Fruit fly (Drosophila melanogaster): ENCODE data around the gene Aduk.

The Aduk gene

DNA sequence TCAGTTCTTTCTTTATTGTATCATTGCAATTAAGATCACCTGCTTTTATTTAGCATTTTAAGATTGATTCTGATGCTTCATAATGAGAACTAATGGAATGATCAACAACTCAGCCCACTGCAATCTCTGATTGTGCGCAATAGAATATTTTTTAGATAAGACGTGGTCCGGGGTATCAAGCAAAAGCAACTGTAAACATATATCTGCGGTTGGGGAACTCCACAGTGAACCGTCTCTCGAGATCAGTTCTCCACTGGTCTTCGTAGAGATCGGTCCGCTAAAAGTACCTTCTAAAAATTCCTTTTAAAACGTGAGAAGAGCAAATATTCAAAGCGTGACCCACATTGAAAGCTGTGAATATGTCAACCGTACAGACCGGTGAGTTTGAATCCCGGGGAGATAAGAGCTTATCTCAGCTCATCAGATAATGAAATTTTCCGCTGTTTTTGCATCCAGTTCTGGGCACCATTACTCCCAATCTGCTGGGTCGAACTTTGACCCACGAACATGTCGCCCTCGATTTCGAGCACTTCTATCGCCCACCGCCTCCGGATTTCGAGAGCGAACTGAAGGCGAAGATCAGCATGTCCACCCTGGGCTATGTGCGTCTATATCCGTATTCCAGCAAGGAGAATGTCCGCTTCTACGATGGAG, 28.7 kb upstream of the Aduk start, which contains the start of gene CG18473:
Gene CG18473 (plus strand): TSS at position 240 of the 654 bp plus-strand sequence.
- TF ChIP-seq Eip78C (GFP tag), result peak; percentile 65
- TF ChIP-seq svp (GFP tag), result peak; percentile 93
- TF ChIP-seq CG11762 (GFP tag; optimal IDR thresholded peaks at IDR 0.05; ENCODE audit: insufficient read depth), result no peak
- no peak for TF ChIP-seq Sox14 (GFP tag; optimal IDR thresholded peaks at IDR 0.05)
- TF ChIP-seq fkh (GFP tag; optimal IDR thresholded peaks at IDR 0.05), result peak; percentile 10

DNA sequence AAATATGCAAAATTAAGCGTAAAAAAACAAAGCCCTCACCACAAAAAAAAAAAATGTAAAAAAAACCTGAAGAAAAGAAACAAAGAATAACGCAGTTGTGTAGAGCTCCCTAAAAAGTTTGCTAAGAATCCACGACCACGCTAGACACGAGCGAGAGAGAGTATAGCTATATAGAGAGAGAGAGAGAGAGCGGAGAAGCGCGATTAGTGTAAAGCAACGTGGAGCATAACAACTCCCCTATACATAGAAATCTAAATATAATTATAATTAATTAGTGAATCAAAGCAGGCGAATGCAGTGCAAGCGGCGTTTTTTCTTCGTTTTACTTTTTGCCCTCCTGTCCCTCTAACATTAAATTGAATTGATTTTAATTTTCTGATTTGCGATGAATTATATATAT, 24.9 kb upstream of the Aduk start:
- no peak for TF ChIP-seq CG11294 (GFP tag; IDR thresholded peaks at IDR 0.05)

DNA sequence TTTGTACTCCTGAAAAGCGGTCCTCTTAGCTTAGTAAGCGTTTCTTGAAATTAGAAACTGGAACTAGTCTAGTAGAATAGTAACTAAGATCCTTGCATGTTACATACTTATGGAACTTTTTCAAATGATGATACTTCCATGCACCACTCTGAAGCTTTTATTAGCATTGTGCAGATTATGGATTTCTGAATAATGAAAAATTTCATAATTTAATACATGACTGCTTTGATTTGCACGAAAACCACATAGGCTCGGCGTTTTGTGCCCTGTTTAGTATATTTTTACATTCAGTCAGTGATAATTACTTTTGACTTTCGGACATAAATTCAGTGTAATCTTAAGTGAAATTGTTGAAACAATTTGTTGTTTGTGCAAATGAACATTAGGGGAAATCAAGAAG, 20.7 kb upstream of the Aduk start, which contains the start of gene CG43675:
Gene CG43675 (plus strand): TSS at position 301 of the 400 bp plus-strand sequence.
- TF ChIP-seq CG10669 (GFP tag; optimal IDR thresholded peaks at IDR 0.05) (no peak), CG8119 (GFP tag; IDR thresholded peaks at IDR 0.05) (no peak), pdm3 (GFP tag; optimal IDR thresholded peaks at IDR 0.05) (no peak), Sox102F (GFP tag; optimal IDR thresholded peaks at IDR 0.05) (no peak), Blimp-1 (GFP tag; optimal IDR thresholded peaks at IDR 0.05) (no peak), CG6854 (GFP tag; optimal IDR thresholded peaks at IDR 0.05) (no peak), salr (GFP tag; optimal IDR thresholded peaks at IDR 0.05) (no peak), CG1621 (tag; optimal IDR thresholded peaks at IDR 0.05) (no peak), CG8632 (GFP tag; optimal IDR thresholded peaks at IDR 0.05) (no peak), Smox (GFP tag; optimal IDR thresholded peaks at IDR 0.05) (no peak), dsx (GFP tag; optimal IDR thresholded peaks at IDR 0.05; ENCODE audit: poor library complexity, severe bottlenecking) (no peak), svp (GFP tag) (no peak), spab (GFP tag; optimal IDR thresholded peaks at IDR 0.05) (no peak), Gug (GFP tag; IDR thresholded peaks at IDR 0.05) (no peak), Eip78C (GFP tag) (no peak), fkh (GFP tag; optimal IDR thresholded peaks at IDR 0.05) (no peak)

DNA sequence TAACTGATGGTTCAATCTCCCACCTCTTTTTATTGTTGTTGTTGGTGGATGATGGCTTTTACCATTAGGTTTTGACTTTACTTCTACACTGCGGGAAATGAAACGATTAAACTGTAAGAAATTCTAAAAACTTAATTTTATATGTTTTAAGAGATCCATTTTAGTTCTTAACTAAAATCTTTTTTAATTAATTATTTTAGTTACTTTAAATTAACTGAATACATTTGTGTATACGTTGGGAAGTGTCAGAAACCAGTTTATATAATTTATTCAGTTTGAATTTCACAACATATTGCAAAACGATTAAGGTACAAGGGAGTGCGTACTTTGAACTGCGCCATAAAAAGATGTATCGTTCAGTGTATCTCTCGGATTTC, 18.8 kb upstream of the Aduk start:
- peak; percentile 90 for TF ChIP-seq svp (GFP tag)
- TF ChIP-seq CG6163 (GFP tag; IDR thresholded peaks at IDR 0.05), result no peak
- peak; percentile 79 for TF ChIP-seq Sox14 (GFP tag; optimal IDR thresholded peaks at IDR 0.05)
- TF ChIP-seq CG6792 (GFP tag; optimal IDR thresholded peaks at IDR 0.05), result peak; percentile 87
- peak; percentile 72 for TF ChIP-seq fd59A (GFP tag; optimal IDR thresholded peaks at IDR 0.05)
- peak; percentile 90 for TF ChIP-seq acj6 (GFP tag; optimal IDR thresholded peaks at IDR 0.05)
- TF ChIP-seq CG3919 (GFP tag; optimal IDR thresholded peaks at IDR 0.05), result peak; percentile 90
- peak; percentile 55 for TF ChIP-seq dsx (GFP tag; optimal IDR thresholded peaks at IDR 0.05; ENCODE audit: poor library complexity, severe bottlenecking)
- peak; percentile 80 for TF ChIP-seq CG16779 (tag; optimal IDR thresholded peaks at IDR 0.05)
- TF ChIP-seq fd85E (GFP tag; optimal IDR thresholded peaks at IDR 0.05), result no peak
- TF ChIP-seq topi (GFP tag; optimal IDR thresholded peaks at IDR 0.05), result peak; percentile 85
- peak; percentile 41 for TF ChIP-seq vri (GFP tag; optimal IDR thresholded peaks at IDR 0.05)
- peak; percentile 98 for TF ChIP-seq Eip78C (GFP tag)
- TF ChIP-seq Eip93F (GFP tag; optimal IDR thresholded peaks at IDR 0.05), result peak; percentile 90
- peak; percentile 96 for TF ChIP-seq CG32006 (GFP tag; optimal IDR thresholded peaks at IDR 0.05)
- TF ChIP-seq CG11294 (GFP tag; IDR thresholded peaks at IDR 0.05), result no peak
- peak; percentile 85 for TF ChIP-seq cyc (GFP tag; optimal IDR thresholded peaks at IDR 0.05)
- TF ChIP-seq CG11902 (GFP tag; optimal IDR thresholded peaks at IDR 0.05), result peak; percentile 77
- no peak for TF ChIP-seq CG1621 (tag; optimal IDR thresholded peaks at IDR 0.05)
- peak; percentile 64 for TF ChIP-seq Sox15 (GFP tag; optimal IDR thresholded peaks at IDR 0.05)
- TF ChIP-seq CG11762 (GFP tag; optimal IDR thresholded peaks at IDR 0.05; ENCODE audit: insufficient read depth), result peak; percentile 88
- peak; percentile 92 for TF ChIP-seq CG6276 (GFP tag; optimal IDR thresholded peaks at IDR 0.05)
- peak; percentile 87 for TF ChIP-seq Smox (GFP tag; optimal IDR thresholded peaks at IDR 0.05)
- TF ChIP-seq CG9139 (GFP tag; optimal IDR thresholded peaks at IDR 0.05), result peak; percentile 44
- TF ChIP-seq CG34406 (GFP tag; optimal IDR thresholded peaks at IDR 0.05), result peak; percentile 88
- peak; percentile 66 to 80 for TF ChIP-seq ss (GFP tag; optimal IDR thresholded peaks at IDR 0.05)
- TF ChIP-seq CG6808 (GFP tag; optimal IDR thresholded peaks at IDR 0.05), result peak; percentile 72
- TF ChIP-seq Lpt (GFP tag; optimal IDR thresholded peaks at IDR 0.05), result peak; percentile 81
- no peak for TF ChIP-seq CG8119 (GFP tag; IDR thresholded peaks at IDR 0.05)
- peak; percentile 85 for TF ChIP-seq CG10669 (GFP tag; optimal IDR thresholded peaks at IDR 0.05)
- peak; percentile 91 for TF ChIP-seq CG4318 (GFP tag; optimal IDR thresholded peaks at IDR 0.05)
- peak; percentile 87 for TF ChIP-seq CG3032 (tag; optimal IDR thresholded peaks at IDR 0.05)
- TF ChIP-seq lz (GFP tag; optimal IDR thresholded peaks at IDR 0.05), result peak; percentile 82
- TF ChIP-seq CG10631 (GFP tag; optimal IDR thresholded peaks at IDR 0.05), result peak; percentile 87
